Worm (Caenorhabditis elegans) whole organism, L2 larva: ENCODE results near the gene F10E9.2.

Experiments used
- C34F6.9 ChIP-seq: fragments of 150-350 bp; optimal IDR thresholded peaks from 2 replicates; lab custom pipeline; 2014; ENCODE audit warnings: missing biosample characterization, missing genetic modification characterization
- F13H6.1 ChIP-seq: sonication (generic microtip); optimal IDR thresholded peaks from 2 replicates; lab custom pipeline; 2016; ENCODE audit warnings: missing genetic modification characterization, missing compliant biosample characterization
- R02D3.7 ChIP-seq: fragments of 150-350 bp; optimal IDR thresholded peaks from 2 replicates; lab custom pipeline; 2014; ENCODE audit warnings: missing biosample characterization, missing genetic modification characterization
- Y55F3AM.14 ChIP-seq: fragments of 200-800 bp; sonication (Bioruptor generic); optimal IDR thresholded peaks from 2 replicates; lab custom pipeline; 2018; ENCODE audit warnings: mild to moderate bottlenecking, missing genetic modification characterization, missing compliant biosample characterization
- ZK546.5 ChIP-seq: sonication (generic microtip); optimal IDR thresholded peaks from 2 replicates; lab custom pipeline; 2017; ENCODE audit warnings: missing biosample characterization, missing genetic modification characterization
- alr-1 ChIP-seq: fragments of 150-350 bp; optimal IDR thresholded peaks from 2 replicates; lab custom pipeline; 2014; ENCODE audit warnings: missing biosample characterization, missing genetic modification characterization
- aly-2 ChIP-seq: fragments of 150-350 bp; optimal IDR thresholded peaks from 2 replicates; lab custom pipeline; 2014; ENCODE audit warnings: missing biosample characterization, missing genetic modification characterization
- ama-1 ChIP-seq: fragments of 150-350 bp; optimal IDR thresholded peaks from 2 replicates; lab custom pipeline; 2018; ENCODE audit warnings: inconsistent platforms
- blmp-1 ChIP-seq: sonication (generic microtip); optimal IDR thresholded peaks from 2 replicates; lab custom pipeline; 2017; ENCODE audit warnings: missing genetic modification characterization, mild to moderate bottlenecking, missing compliant biosample characterization, antibody characterized with exemption, moderate library complexity; ENCODE audit not compliant: insufficient read depth
- ceh-16 ChIP-seq: fragments of 150-350 bp; optimal IDR thresholded peaks from 2 replicates; lab custom pipeline; 2014; ENCODE audit warnings: missing biosample characterization, missing genetic modification characterization
- ceh-82 ChIP-seq: fragments of 150-350 bp; optimal IDR thresholded peaks from 2 replicates; lab custom pipeline; 2014; ENCODE audit warnings: missing biosample characterization, missing genetic modification characterization
- crh-2 ChIP-seq: sonication (generic microtip); optimal IDR thresholded peaks from 2 replicates; lab custom pipeline; 2017; ENCODE audit warnings: missing biosample characterization, missing genetic modification characterization
- dmd-4 ChIP-seq: sonication (generic microtip); optimal IDR thresholded peaks from 2 replicates; lab custom pipeline; 2017; ENCODE audit warnings: missing biosample characterization, missing genetic modification characterization
- egl-27 ChIP-seq: sonication (generic microtip); optimal IDR thresholded peaks from 3 replicates; lab custom pipeline; 2017; ENCODE audit warnings: missing biosample characterization, missing genetic modification reagents, missing genetic modification characterization
- elt-3 ChIP-seq: sonication (generic microtip); optimal IDR thresholded peaks from 2 replicates; lab custom pipeline; 2017; ENCODE audit warnings: missing biosample characterization, missing genetic modification characterization
- fos-1 ChIP-seq: fragments of 150-350 bp; optimal IDR thresholded peaks from 2 replicates; lab custom pipeline; 2014; ENCODE audit warnings: missing biosample characterization, missing genetic modification characterization
- gmeb-1 ChIP-seq: fragments of 150-350 bp; optimal IDR thresholded peaks from 2 replicates; lab custom pipeline; 2014; ENCODE audit warnings: missing biosample characterization, missing genetic modification characterization
- lin-13 ChIP-seq: fragments of 150-350 bp; optimal IDR thresholded peaks from 2 replicates; lab custom pipeline; 2014; ENCODE audit warnings: missing biosample characterization, missing genetic modification reagents, missing genetic modification characterization
- lin-39 ChIP-seq: fragments of 150-350 bp; optimal IDR thresholded peaks from 2 replicates; lab custom pipeline; 2014; ENCODE audit warnings: missing biosample characterization, missing genetic modification reagents, missing genetic modification characterization
- lsy-2 ChIP-seq, 2 experiments: fragments of 150-350 bp in 1 of 2; sonication (generic microtip) in 1 of 2; optimal IDR thresholded peaks; 2 replicates each; lab custom pipeline; 2014 to 2017; ENCODE audit warnings: missing biosample characterization in 2 of 2, missing genetic modification characterization in 2 of 2
- mab-5 ChIP-seq: fragments of 150-350 bp; optimal IDR thresholded peaks from 2 replicates; lab custom pipeline; 2014; ENCODE audit warnings: missing biosample characterization, missing genetic modification characterization
- mbf-1 ChIP-seq: sonication (generic microtip); optimal IDR thresholded peaks from 2 replicates; lab custom pipeline; 2017; ENCODE audit warnings: missing biosample characterization, missing genetic modification characterization
- nhr-11 ChIP-seq: fragments of 150-350 bp; optimal IDR thresholded peaks from 2 replicates; lab custom pipeline; 2014; ENCODE audit warnings: missing biosample characterization, missing genetic modification characterization
- nhr-129 ChIP-seq: fragments of 150-350 bp; optimal IDR thresholded peaks from 2 replicates; lab custom pipeline; 2014; ENCODE audit warnings: missing biosample characterization, missing genetic modification characterization
- nhr-23 ChIP-seq: fragments of 150-350 bp; optimal IDR thresholded peaks from 2 replicates; lab custom pipeline; 2014; ENCODE audit warnings: missing biosample characterization, missing genetic modification reagents, missing genetic modification characterization
- nhr-237 ChIP-seq: fragments of 150-350 bp; optimal IDR thresholded peaks from 2 replicates; lab custom pipeline; 2014; ENCODE audit warnings: missing biosample characterization, missing genetic modification characterization
- nhr-25 ChIP-seq: fragments of 150-350 bp; sonication (generic microtip); optimal IDR thresholded peaks from 3 replicates; lab custom pipeline; 2014; ENCODE audit warnings: missing biosample characterization, missing genetic modification characterization
- nhr-6 ChIP-seq: fragments of 150-350 bp; optimal IDR thresholded peaks from 2 replicates; lab custom pipeline; 2014; ENCODE audit warnings: missing biosample characterization, missing genetic modification characterization
- nhr-77 ChIP-seq: fragments of 150-350 bp; optimal IDR thresholded peaks from 2 replicates; lab custom pipeline; 2014; ENCODE audit warnings: missing biosample characterization, missing genetic modification characterization
- peb-1 ChIP-seq: fragments of 150-350 bp; optimal IDR thresholded peaks from 2 replicates; lab custom pipeline; 2014; ENCODE audit warnings: missing biosample characterization, missing genetic modification characterization
- sem-4 ChIP-seq: fragments of 150-350 bp; optimal IDR thresholded peaks from 2 replicates; lab custom pipeline; 2014; ENCODE audit warnings: missing biosample characterization, missing genetic modification reagents, missing genetic modification characterization
- skn-1 ChIP-seq: sonication (generic microtip); optimal IDR thresholded peaks from 2 replicates; lab custom pipeline; 2017; ENCODE audit warnings: missing biosample characterization, missing genetic modification characterization
- sma-9 ChIP-seq, 2 experiments: fragments of 150-350 bp in 1 of 2; sonication (generic microtip) in 1 of 2; optimal IDR thresholded peaks; 2 replicates each; lab custom pipeline; 2014 to 2016; ENCODE audit warnings: missing genetic modification characterization in 2 of 2, mild to moderate bottlenecking in 1 of 2, missing biosample characterization in 1 of 2, missing compliant biosample characterization in 1 of 2, missing genetic modification reagents in 1 of 2, moderate library complexity in 1 of 2
- snpc-4 ChIP-seq: fragments of 150-350 bp; optimal IDR thresholded peaks from 2 replicates; lab custom pipeline; 2014; ENCODE audit warnings: missing biosample characterization, missing genetic modification characterization
- unc-39 ChIP-seq: fragments of 150-350 bp; optimal IDR thresholded peaks from 2 replicates; lab custom pipeline; 2014; ENCODE audit warnings: missing biosample characterization, missing genetic modification characterization
- unc-55 ChIP-seq: fragments of 150-350 bp; sonication (generic microtip); optimal IDR thresholded peaks from 3 replicates; lab custom pipeline; 2014; ENCODE audit warnings: missing biosample characterization, missing genetic modification reagents, missing genetic modification characterization
- unc-62 ChIP-seq: fragments of 150-350 bp; optimal IDR thresholded peaks from 2 replicates; lab custom pipeline; 2014; ENCODE audit warnings: missing biosample characterization, missing genetic modification reagents, missing genetic modification characterization
- zag-1 ChIP-seq: fragments of 150-350 bp; optimal IDR thresholded peaks from 2 replicates; lab custom pipeline; 2014; ENCODE audit warnings: missing biosample characterization, missing genetic modification characterization
- ztf-1 ChIP-seq: fragments of 200-800 bp; sonication (Bioruptor generic); conservative IDR thresholded peaks from 2 replicates; pipeline ENCODE4 v1.3.6; 2022; ENCODE audit warnings: missing genetic modification characterization, missing compliant biosample characterization
- ztf-11 ChIP-seq: sonication (generic microtip); optimal IDR thresholded peaks from 2 replicates; lab custom pipeline; 2017; ENCODE audit warnings: missing biosample characterization, missing genetic modification characterization
- ztf-4 ChIP-seq: fragments of 150-350 bp; optimal IDR thresholded peaks from 2 replicates; lab custom pipeline; 2014; ENCODE audit warnings: missing biosample characterization, missing genetic modification characterization

The F10E9.2 gene

DNA sequence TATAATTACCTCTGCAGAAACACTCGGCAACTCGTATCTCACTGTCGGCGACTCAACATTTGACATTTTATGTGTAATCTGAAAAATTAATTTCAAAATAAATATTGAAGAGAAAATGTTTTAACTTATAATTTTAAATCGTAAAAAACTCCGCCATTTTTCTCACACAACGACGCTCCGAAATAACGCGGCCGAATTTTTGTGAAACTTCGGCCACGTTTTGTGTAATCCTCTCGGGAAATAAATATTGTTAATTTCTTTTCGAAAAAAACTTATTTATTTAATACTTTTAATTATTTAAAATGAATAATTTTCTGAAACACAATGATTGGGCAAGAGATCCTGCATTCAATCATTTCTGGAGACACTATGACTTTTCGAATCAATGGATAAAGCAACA is 5.1 kb upstream of the F10E9.2 start, which contains the start of the genes F10E9.7 and F10E9.5 (continued):
- no peak for TF ChIP-seq lin-39 (tag; lab: Kevin White, UChicago)
- peak; percentile 32 for TF ChIP-seq nhr-129 (tag; lab: Kevin White, UChicago)
- TF ChIP-seq nhr-23 (tag; lab: Kevin White, UChicago), result no peak
- TF ChIP-seq ztf-1, result no peak
- no peak for TF ChIP-seq ZK546.5 (tag; lab: Kevin White, UChicago)
- no peak for TF ChIP-seq R02D3.7
- TF ChIP-seq Y55F3AM.14, result no peak
- no peak for TF ChIP-seq alr-1 (tag; lab: Kevin White, UChicago)
- no peak for TF ChIP-seq unc-39 (tag; lab: Kevin White, UChicago)
- no peak for TF ChIP-seq peb-1
- peak; percentile 36 for TF ChIP-seq skn-1 (tag; lab: Kevin White, UChicago)
- TF ChIP-seq mbf-1 (tag; lab: Kevin White, UChicago), result no peak
- TF ChIP-seq aly-2 (tag; lab: Kevin White, UChicago), result no peak
- peak; percentile 95 for TF ChIP-seq crh-2 (tag; lab: Kevin White, UChicago)
- TF ChIP-seq dmd-4 (tag; lab: Kevin White, UChicago), result no peak
- TF ChIP-seq egl-27, result peak; percentile 72
- peak; percentile 43 for TF ChIP-seq nhr-77 (tag; lab: Kevin White, UChicago)
- peak; percentile 77 for TF ChIP-seq nhr-6
- TF ChIP-seq elt-3 (tag; lab: Kevin White, UChicago), result no peak
- no peak for TF ChIP-seq ceh-16
- TF ChIP-seq ztf-11 (tag; lab: Kevin White, UChicago), result no peak
- no peak for TF ChIP-seq unc-62 (GFP tag; lab: Kevin White, UChicago)
- peak; percentile 83 for TF ChIP-seq nhr-25 (tag; lab: Kevin White, UChicago)

DNA sequence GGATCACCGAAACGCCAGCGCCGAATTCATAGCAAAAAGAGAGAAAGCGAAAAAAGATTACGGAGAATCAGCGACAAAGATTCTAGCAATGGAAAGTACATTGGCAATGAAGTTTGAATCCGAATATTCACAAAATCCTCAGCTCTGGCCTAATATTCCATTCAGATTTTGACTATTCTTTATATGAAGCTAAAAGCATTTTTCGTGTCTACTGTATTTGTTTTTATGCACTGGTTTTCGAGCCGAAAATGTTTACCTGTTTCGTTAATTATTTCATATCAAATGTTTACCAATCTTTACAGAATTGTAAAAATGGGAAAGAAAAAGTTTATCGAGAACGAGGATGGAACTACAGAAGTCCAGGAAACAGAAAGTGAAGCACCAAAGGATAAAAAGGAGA is 4.3 kb upstream of the F10E9.2 start, which contains the start of gene F10E9.4:
Gene F10E9.4, plus strand, starts transcription at position 301 of the 400 bp plus-strand sequence.
- TF ChIP-seq ztf-11 (tag; lab: Kevin White, UChicago) (no peak), aly-2 (tag; lab: Kevin White, UChicago) (no peak), gmeb-1 (tag; lab: Kevin White, UChicago) (no peak)

DNA sequence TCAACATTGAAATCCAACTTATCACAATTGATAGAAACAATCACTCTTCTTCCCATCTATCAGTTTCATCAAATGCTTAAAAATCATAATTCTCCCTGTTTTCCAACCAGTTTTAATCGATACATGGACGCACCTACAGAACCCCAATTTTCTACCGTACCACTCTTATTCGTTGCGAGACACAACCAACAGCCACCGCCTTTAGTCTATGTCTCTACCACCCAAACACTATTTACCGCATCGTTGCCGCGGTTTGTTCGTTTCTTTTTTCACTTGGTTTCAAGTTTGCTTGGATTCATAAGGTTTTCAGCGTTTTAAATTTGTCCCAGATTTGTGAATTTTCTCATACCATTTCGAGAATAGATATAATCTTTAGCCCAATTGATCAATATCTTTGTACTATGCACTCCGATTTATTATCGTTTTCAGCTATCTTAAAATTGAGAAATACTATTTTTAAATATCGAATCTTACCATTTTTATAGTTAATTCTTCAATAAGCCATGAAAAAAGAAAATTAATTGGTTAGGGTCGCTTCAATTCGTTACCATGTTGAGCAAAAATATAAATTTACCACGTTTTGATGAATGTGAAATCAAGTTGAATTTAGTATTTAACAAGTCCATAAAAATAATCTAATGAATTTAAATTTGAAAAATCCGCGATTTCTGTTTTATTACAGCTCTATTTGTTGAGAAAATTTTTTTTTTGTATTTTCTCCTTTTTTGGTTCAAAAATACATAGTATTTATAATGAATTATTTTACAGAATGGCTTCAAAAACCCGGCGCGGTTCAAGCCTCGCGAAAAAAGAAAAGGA is 2.0 kb upstream of the F10E9.2 start, which contains the start of gene F10E9.3:
Gene F10E9.3, plus strand, starts transcription at position 769 of the 819 bp plus-strand sequence.
- TF ChIP-seq lsy-2 (tag; optimal IDR thresholded peaks at IDR 0.05; lab: Kevin White, UChicago) (peak; percentile 19 to 96), C34F6.9 (tag; lab: Kevin White, UChicago) (peak; percentile 11), unc-62 (GFP tag; lab: Kevin White, UChicago) (no peak), Y55F3AM.14 (no peak), sma-9 (GFP tag; optimal IDR thresholded peaks at IDR 0.05; lab: Kevin White, UChicago) (no peak), sma-9 (tag; optimal IDR thresholded peaks at IDR 0.05; lab: Kevin White, UChicago) (no peak), nhr-129 (tag; lab: Kevin White, UChicago) (peak; percentile 34), unc-55 (GFP tag; lab: Kevin White, UChicago) (peak; percentile 43)

DNA sequence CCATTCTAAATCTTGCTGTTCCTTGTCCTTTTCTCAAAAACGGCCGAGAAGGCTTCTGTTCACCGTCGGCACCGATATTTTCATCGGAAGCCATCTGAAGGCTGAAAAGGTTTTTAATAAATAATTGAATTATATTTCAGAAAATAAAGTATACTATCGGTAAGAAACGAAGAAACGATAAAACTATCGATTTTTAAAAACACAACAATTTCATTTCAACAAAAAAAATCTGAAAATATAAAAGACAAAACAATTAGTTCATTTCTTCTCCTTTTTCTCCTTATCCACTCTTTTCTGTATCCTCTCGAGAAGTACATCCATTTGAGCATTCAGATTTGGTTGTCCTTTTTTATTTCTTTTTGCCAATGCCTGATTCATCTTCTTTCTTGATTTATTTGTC is 6.0 kb downstream of the F10E9.2 start, which contains the start of gene sas-4:
Gene sas-4, minus strand, starts transcription at position 101 of the 400 bp plus-strand sequence.
- TF ChIP-seq aly-2 (tag; lab: Kevin White, UChicago) (no peak), ceh-82 (tag; lab: Kevin White, UChicago) (no peak), Y55F3AM.14 (no peak), nhr-237 (tag; lab: Kevin White, UChicago) (no peak), snpc-4 (tag; lab: Kevin White, UChicago) (no peak), nhr-23 (tag; lab: Kevin White, UChicago) (no peak), unc-55 (GFP tag; lab: Kevin White, UChicago) (no peak)

DNA sequence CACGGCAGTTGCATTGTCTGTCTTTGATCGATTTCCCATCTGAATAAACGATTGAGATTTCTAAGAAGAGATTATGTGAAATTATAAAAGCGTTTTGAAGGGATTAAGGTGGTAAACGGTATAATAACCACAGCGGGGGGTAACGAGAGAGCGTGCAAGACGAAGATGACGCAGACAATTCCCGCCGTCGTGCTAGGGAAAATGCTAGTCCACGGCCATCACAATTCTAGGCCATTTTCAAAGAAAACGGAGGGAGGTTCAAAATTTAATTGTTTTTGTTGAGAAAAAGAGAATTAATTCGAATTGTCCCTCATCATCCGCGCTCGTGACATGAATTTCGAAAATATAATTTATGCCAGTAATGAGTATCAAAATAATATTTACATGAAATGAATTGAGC is 6.6 kb downstream of the F10E9.2 start, which contains the start of gene F10E9.11:
Gene F10E9.11, minus strand, starts transcription at position 161 of the 400 bp plus-strand sequence.
- TF ChIP-seq unc-55 (GFP tag; lab: Kevin White, UChicago) (peak; percentile 86), nhr-11 (tag; lab: Kevin White, UChicago) (no peak), unc-39 (tag; lab: Kevin White, UChicago) (no peak), blmp-1 (tag; lab: Kevin White, UChicago) (peak; percentile 12), zag-1 (tag; lab: Kevin White, UChicago) (no peak), ceh-82 (tag; lab: Kevin White, UChicago) (no peak), lin-13 (GFP tag; lab: Kevin White, UChicago) (peak; percentile 79), mbf-1 (tag; lab: Kevin White, UChicago) (no peak), mab-5 (tag; lab: Kevin White, UChicago) (peak; percentile 69), ama-1 (lab: Kevin White, UChicago) (no peak), lsy-2 (tag; optimal IDR thresholded peaks at IDR 0.05; lab: Kevin White, UChicago) (peak; percentile 66 to 89), nhr-6 (peak; percentile 9), R02D3.7 (no peak), nhr-23 (tag; lab: Kevin White, UChicago) (no peak), peb-1 (no peak), C34F6.9 (tag; lab: Kevin White, UChicago) (peak; percentile 86), F13H6.1 (tag; lab: Kevin White, UChicago) (peak; percentile 84), ztf-4 (tag; lab: Kevin White, UChicago) (no peak), unc-62 (GFP tag; lab: Kevin White, UChicago) (no peak), gmeb-1 (tag; lab: Kevin White, UChicago) (peak; percentile 94), sem-4 (peak; percentile 58), fos-1 (tag; lab: Kevin White, UChicago) (peak; percentile 38), crh-2 (tag; lab: Kevin White, UChicago) (peak; percentile 74)
